Worm (Caenorhabditis elegans) whole organism, L1 larva: ENCODE data around the gene Y108F1.5.
"Not testable (repeated sequence)": the region's sequence is repeated elsewhere in the genome, so short reads cannot be mapped to it uniquely, and the experiment has no call there.

Experiments used
- isw-1 ChIP-seq: fragments of 200-800 bp; sonication (Bioruptor generic); IDR thresholded peaks from 2 replicates; pipeline ENCODE4 v1.3.6; 2022; ENCODE audit warnings: missing genetic modification characterization, missing compliant biosample characterization
- jun-1 ChIP-seq: fragments of 150-350 bp; optimal IDR thresholded peaks from 2 replicates; lab custom pipeline; 2014; ENCODE audit warnings: missing biosample characterization, missing genetic modification reagents, missing genetic modification characterization
- unc-62 ChIP-seq: fragments of 150-350 bp; optimal IDR thresholded peaks from 2 replicates; lab custom pipeline; 2014; ENCODE audit warnings: missing biosample characterization, missing genetic modification reagents, missing genetic modification characterization

DNA sequence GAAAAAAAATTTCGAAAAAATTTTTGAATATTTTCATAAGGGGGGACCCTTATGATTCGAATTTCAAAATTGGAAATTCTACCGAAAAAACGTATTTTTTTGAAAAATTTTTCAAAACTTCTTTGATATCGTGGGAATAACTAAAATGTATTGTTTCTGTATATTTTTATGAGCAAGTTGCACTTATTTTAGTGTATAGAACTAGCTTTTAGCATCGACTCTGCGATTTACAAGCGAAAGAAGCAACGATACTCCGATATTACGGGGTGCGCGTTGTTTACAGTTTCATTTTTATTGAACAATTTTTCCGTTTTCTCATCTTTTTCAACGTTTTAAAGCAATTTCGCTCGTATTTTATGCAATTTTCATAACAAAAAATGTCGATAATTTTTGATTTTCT is 48.4 kb upstream of the Y108F1.5 start, which contains the start of gene M02E1.3:
- not testable (repeated sequence) for TF ChIP-seq jun-1 (tag; lab: Kevin White, UChicago); unc-62 (GFP tag; lab: Kevin White, UChicago); isw-1 (GFP tag; lab: Robert Waterston, UW)
